Fruit fly (Drosophila melanogaster): ENCODE results near the gene Wdr81.

dm6 chr2L:12021193-12021592 is 433 bp upstream of the Wdr81 start:
- TF ChIP-seq CG1621 (tag; optimal IDR thresholded peaks at IDR 0.05), result no peak
- no peak for TF ChIP-seq achi (GFP tag; optimal IDR thresholded peaks at IDR 0.05)
